Fruit fly (Drosophila melanogaster) whole organism, pupa: Measurements from ENCODE around the gene meigo.

Source experiments
- CG10348 ChIP-seq: fragments of 200-800 bp; sonication (Bioruptor generic); IDR thresholded peaks from 2 replicates; pipeline ENCODE4 v1.3.6; 2022; ENCODE audit warnings: missing biosample characterization, missing genetic modification characterization
- CG14655 ChIP-seq: fragments of 200-800 bp; sonication (Bioruptor generic); optimal IDR thresholded peaks from 3 replicates; lab custom pipeline; 2017; ENCODE audit warnings: mild to moderate bottlenecking, missing biosample characterization, missing genetic modification reagents, missing genetic modification characterization
- CG8159 ChIP-seq: fragments of 200-800 bp; sonication (Bioruptor generic); optimal IDR thresholded peaks from 3 replicates; lab custom pipeline; 2018; ENCODE audit warnings: missing biosample characterization, mild to moderate bottlenecking, missing genetic modification characterization, moderate library complexity
- EcR ChIP-seq: fragments of 200-800 bp; sonication (Bioruptor generic); optimal IDR thresholded peaks from 3 replicates; lab custom pipeline; 2019; ENCODE audit warnings: missing biosample characterization, missing genetic modification characterization, mild to moderate bottlenecking, moderate library complexity, missing genetic modification reagents
- Ets98B ChIP-seq: fragments of 200-800 bp; sonication (Bioruptor generic); IDR thresholded peaks from 2 replicates; pipeline ENCODE4 v1.3.6; 2022; ENCODE audit warnings: missing biosample characterization, missing genetic modification characterization
- fd96Ca ChIP-seq: fragments of 200-800 bp; sonication (Bioruptor generic); IDR thresholded peaks from 3 replicates; pipeline ENCODE4 v1.3.6; 2022; ENCODE audit warnings: missing biosample characterization, missing genetic modification characterization

dm6 chr3R:21126673-21127284, 11.3 kb upstream of the meigo start:
- TF ChIP-seq CG10348 (GFP tag; lab: Robert Waterston, UW) (no peak), CG8159 (no peak), CG14655 (GFP tag; lab: Kevin White, UChicago) (no peak), fd96Ca (GFP tag; lab: Robert Waterston, UW) (no peak), Ets98B (GFP tag; lab: Robert Waterston, UW) (no peak), EcR (peak; percentile 66)
